Fruit fly (Drosophila melanogaster) whole organism, embryonic: ENCODE results near the gene PolG2.
A peak's percentile ranks its signal among the peaks of the same experiment; 100 is the strongest.

Source experiments
- Awh ChIP-seq: fragments of 200-800 bp; sonication (Bioruptor generic); IDR thresholded peaks from 2 replicates; pipeline ENCODE4, ENCODE4 v1.3.6; 2022; ENCODE audit warnings: missing biosample characterization, missing genetic modification characterization
- BEAF-32 ChIP-seq: fragments of 200-800 bp; sonication (Bioruptor generic); optimal IDR thresholded peaks from 3 replicates; lab custom pipeline; 2017; ENCODE audit warnings: missing biosample characterization, missing genetic modification characterization, mild to moderate bottlenecking, moderate library complexity, missing genetic modification reagents
- Bgb ChIP-seq: fragments of 200-800 bp; sonication (Bioruptor generic); IDR thresholded peaks from 2 replicates; pipeline ENCODE4 v1.3.6; 2022; ENCODE audit warnings: missing biosample characterization, missing genetic modification characterization; ENCODE audit not compliant: partially characterized antibody
- BtbVII ChIP-seq: fragments of 200-800 bp; sonication (Bioruptor generic); optimal IDR thresholded peaks from 3 replicates; lab custom pipeline; 2017; ENCODE audit warnings: missing biosample characterization, mild to moderate bottlenecking, missing genetic modification characterization
- CG11247 ChIP-seq: fragments of 200-800 bp; sonication (Bioruptor generic); IDR thresholded peaks from 2 replicates; pipeline ENCODE4 v1.3.6; 2022; ENCODE audit warnings: missing biosample characterization, missing genetic modification characterization
- CG13424 ChIP-seq: fragments of 200-800 bp; sonication (Bioruptor generic); optimal IDR thresholded peaks from 2 replicates; lab custom pipeline; 2019; ENCODE audit warnings: missing biosample characterization, mild to moderate bottlenecking, missing genetic modification characterization, moderate library complexity
- CG14860 ChIP-seq: fragments of 200-800 bp; sonication (Bioruptor generic); IDR thresholded peaks from 3 replicates; pipeline ENCODE4 v1.3.6; 2022; ENCODE audit warnings: missing biosample characterization, missing genetic modification characterization; ENCODE audit not compliant: partially characterized antibody
- CG15514 ChIP-seq: fragments of 200-800 bp; sonication (Bioruptor generic); optimal IDR thresholded peaks from 3 replicates; lab custom pipeline; 2017; ENCODE audit warnings: missing biosample characterization, missing genetic modification characterization, mild to moderate bottlenecking, moderate library complexity, missing genetic modification reagents
- CG17186 ChIP-seq: fragments of 200-800 bp; sonication (Bioruptor generic); optimal IDR thresholded peaks from 3 replicates; lab custom pipeline; 2017; ENCODE audit warnings: missing biosample characterization, missing genetic modification reagents, missing genetic modification characterization
- CG2199 ChIP-seq: fragments of 200-800 bp; sonication (Bioruptor generic); IDR thresholded peaks from 3 replicates; pipeline ENCODE4 v1.3.6; 2022; ENCODE audit warnings: missing biosample characterization, missing genetic modification characterization
- CG2889 ChIP-seq: fragments of 200-800 bp; sonication (Bioruptor generic); IDR thresholded peaks from 3 replicates; pipeline ENCODE4 v1.3.6; 2022; ENCODE audit warnings: missing biosample characterization, missing genetic modification characterization
- CG31224 ChIP-seq: fragments of 200-800 bp; sonication (Bioruptor generic); IDR thresholded peaks from 2 replicates; pipeline ENCODE4 v1.3.6; 2022; ENCODE audit warnings: missing biosample characterization, missing genetic modification characterization
- CG31388 ChIP-seq: fragments of 200-800 bp; sonication (Bioruptor generic); optimal IDR thresholded peaks from 2 replicates; lab custom pipeline; 2016; ENCODE audit warnings: missing biosample characterization, missing genetic modification characterization
- CG33213 ChIP-seq: fragments of 200-800 bp; sonication (Bioruptor generic); optimal IDR thresholded peaks from 3 replicates; lab custom pipeline; 2016; ENCODE audit warnings: missing biosample characterization, missing genetic modification characterization
- CoRest ChIP-seq: fragments of 200-800 bp; sonication (Bioruptor generic); optimal IDR thresholded peaks from 3 replicates; lab custom pipeline; 2018; ENCODE audit warnings: missing biosample characterization, mild to moderate bottlenecking, missing genetic modification characterization, moderate library complexity
- Deaf1 ChIP-seq: fragments of 200-800 bp; optimal IDR thresholded peaks from 3 replicates; lab custom pipeline; 2019; ENCODE audit warnings: missing biosample characterization, mild to moderate bottlenecking, missing genetic modification characterization, moderate library complexity
- Dfd ChIP-seq, 2 experiments: fragments of >200 bp; optimal IDR thresholded peaks; 2 replicates each; lab custom pipeline; 2017; ENCODE audit warnings: missing biosample characterization in 2 of 2, missing genetic modification characterization in 2 of 2
- Dref ChIP-seq: fragments of 200-800 bp; sonication (Bioruptor generic); IDR thresholded peaks from 2 replicates; pipeline ENCODE4 v1.3.6; 2022; ENCODE audit warnings: missing biosample characterization, missing genetic modification characterization
- Fer1 ChIP-seq: fragments of 200-800 bp; sonication (Bioruptor generic); optimal IDR thresholded peaks from 2 replicates; lab custom pipeline; 2017; ENCODE audit warnings: missing biosample characterization, mild to moderate bottlenecking, missing genetic modification characterization
- Hmr ChIP-seq: fragments of 200-800 bp; sonication (Bioruptor generic); optimal IDR thresholded peaks from 3 replicates; lab custom pipeline; 2017; ENCODE audit warnings: mild to moderate bottlenecking, missing biosample characterization, missing genetic modification reagents, missing genetic modification characterization
- Hmx ChIP-seq: fragments of 200-800 bp; sonication (Bioruptor generic); optimal IDR thresholded peaks from 2 replicates; lab custom pipeline; 2016; ENCODE audit warnings: missing biosample characterization, missing genetic modification characterization
- Hr39 ChIP-seq: fragments of >200 bp; optimal IDR thresholded peaks from 2 replicates; lab custom pipeline; 2017
- Lhr ChIP-seq: fragments of 200-800 bp; sonication (Bioruptor generic); optimal IDR thresholded peaks from 3 replicates; lab custom pipeline; 2017; ENCODE audit warnings: mild to moderate bottlenecking, missing biosample characterization, missing genetic modification reagents, missing genetic modification characterization
- Med ChIP-seq: fragments of 200-800 bp; sonication (Bioruptor generic); peaks from one replicate; lab custom pipeline; 2016; ENCODE audit warnings: missing biosample characterization, missing genetic modification characterization, mild to moderate bottlenecking, inconsistent platforms, moderate library complexity
- Optix ChIP-seq: fragments of 200-800 bp; sonication (Bioruptor generic); IDR thresholded peaks from 3 replicates; pipeline ENCODE4 v1.3.6; 2022; ENCODE audit warnings: missing biosample characterization, missing genetic modification characterization
- Scr ChIP-seq: fragments of 200-800 bp; sonication (Bioruptor generic); IDR thresholded peaks from 2 replicates; pipeline ENCODE4 v1.3.6; 2022; ENCODE audit warnings: missing biosample characterization, missing genetic modification characterization; ENCODE audit not compliant: partially characterized antibody
- Sry-δ ChIP-seq: fragments of 200-800 bp; sonication (Bioruptor generic); optimal IDR thresholded peaks from 2 replicates; lab custom pipeline; 2016; ENCODE audit warnings: missing biosample characterization, missing genetic modification characterization
- Ssrp ChIP-seq: fragments of 200-800 bp; sonication (Bioruptor generic); optimal IDR thresholded peaks from 2 replicates; lab custom pipeline; 2018; ENCODE audit warnings: missing biosample characterization, mild to moderate bottlenecking, missing genetic modification characterization, moderate library complexity
- Usf ChIP-seq: fragments of 200-800 bp; sonication (Bioruptor generic); optimal IDR thresholded peaks from 2 replicates; lab custom pipeline; 2017; ENCODE audit warnings: missing genotype, missing biosample characterization, missing genetic modification characterization
- YL-1 ChIP-seq: fragments of 200-800 bp; sonication (Bioruptor generic); optimal IDR thresholded peaks from 3 replicates; lab custom pipeline; 2017; ENCODE audit warnings: missing biosample characterization, mild to moderate bottlenecking, missing genetic modification characterization
- ara ChIP-seq: fragments of 200-800 bp; sonication (Bioruptor generic); IDR thresholded peaks from 2 replicates; pipeline ENCODE4 v1.3.6; 2022; ENCODE audit warnings: missing biosample characterization, missing genetic modification characterization
- ato ChIP-seq: fragments of 200-800 bp; sonication (Bioruptor generic); IDR thresholded peaks from 2 replicates; pipeline ENCODE4 v1.3.6; 2022; ENCODE audit warnings: missing biosample characterization, missing genetic modification characterization; ENCODE audit not compliant: partially characterized antibody
- cwo ChIP-seq: fragments of 200-800 bp; sonication (Bioruptor generic); optimal IDR thresholded peaks from 3 replicates; lab custom pipeline; 2017; ENCODE audit warnings: missing biosample characterization, missing genetic modification characterization, mild to moderate bottlenecking, moderate library complexity, missing genetic modification reagents
- exex ChIP-seq: fragments of 200-800 bp; sonication (Bioruptor generic); optimal IDR thresholded peaks from 4 replicates; lab custom pipeline; 2018; ENCODE audit warnings: missing biosample characterization, mild to moderate bottlenecking, missing genetic modification characterization, moderate library complexity
- fd64A ChIP-seq: fragments of 200-800 bp; sonication (Bioruptor generic); optimal IDR thresholded peaks from 3 replicates; lab custom pipeline; 2018; ENCODE audit warnings: missing biosample characterization, mild to moderate bottlenecking, missing genetic modification characterization
- gfzf ChIP-seq: fragments of 200-800 bp; sonication (Bioruptor generic); optimal IDR thresholded peaks from 2 replicates; lab custom pipeline; 2016; ENCODE audit warnings: missing biosample characterization, mild to moderate bottlenecking, missing genetic modification characterization, moderate library complexity
- grn ChIP-seq: fragments of 200-800 bp; sonication (Bioruptor generic); optimal IDR thresholded peaks from 3 replicates; lab custom pipeline; 2017; ENCODE audit warnings: missing biosample characterization, missing genetic modification characterization
- inv ChIP-seq: fragments of 200-800 bp; sonication (Bioruptor generic); IDR thresholded peaks from 2 replicates; pipeline ENCODE4 v1.3.6; 2022; ENCODE audit warnings: missing biosample characterization, missing genetic modification characterization; ENCODE audit not compliant: partially characterized antibody
- klu ChIP-seq: fragments of 200-800 bp; sonication (Bioruptor generic); IDR thresholded peaks from 2 replicates; pipeline ENCODE4 v1.3.6; 2022; ENCODE audit warnings: missing biosample characterization, missing genetic modification characterization
- nerfin-2 ChIP-seq: fragments of 200-800 bp; sonication (Bioruptor generic); IDR thresholded peaks from 2 replicates; pipeline ENCODE4 v1.3.6; 2022; ENCODE audit warnings: missing biosample characterization, missing genetic modification characterization; ENCODE audit not compliant: partially characterized antibody
- onecut ChIP-seq: fragments of 200-800 bp; sonication (Bioruptor generic); IDR thresholded peaks from 2 replicates; pipeline ENCODE4 v1.3.6; 2022; ENCODE audit warnings: missing biosample characterization, missing genetic modification characterization
- phol ChIP-seq: fragments of 200-800 bp; sonication (Bioruptor generic); optimal IDR thresholded peaks from 3 replicates; lab custom pipeline; 2018; ENCODE audit warnings: missing biosample characterization, mild to moderate bottlenecking, missing genetic modification characterization, moderate library complexity
- sens ChIP-seq: fragments of 200-800 bp; sonication (Bioruptor generic); peaks from one replicate; lab custom pipeline; 2016; ENCODE audit warnings: missing biosample characterization, missing genetic modification characterization
- sim ChIP-seq: fragments of 200-800 bp; sonication (Bioruptor generic); IDR thresholded peaks from 2 replicates; pipeline ENCODE4 v1.3.6; 2022; ENCODE audit warnings: missing biosample characterization, missing genetic modification characterization
- so ChIP-seq: fragments of 200-800 bp; sonication (Bioruptor generic); IDR thresholded peaks from 3 replicates; pipeline ENCODE4 v1.3.6; 2022; ENCODE audit warnings: missing biosample characterization, missing genetic modification characterization
- unc-4 ChIP-seq: fragments of 200-800 bp; sonication (Bioruptor generic); IDR thresholded peaks from 2 replicates; pipeline ENCODE4 v1.3.6; 2022; ENCODE audit warnings: missing biosample characterization, missing genetic modification characterization; ENCODE audit not compliant: partially characterized antibody

The PolG2 gene

dm6 chr2L:13811323-13811722 lies 21.6 kb downstream of the PolG2 start, which contains the start of the genes Adat1 and CG16865 (continued):
- TF ChIP-seq CG17186 (GFP tag; lab: Kevin White, UChicago) (peak; percentile 26), inv (GFP tag; lab: Robert Waterston, UW) (peak; percentile 12; the same call in 1 of the 2 replicates), gfzf (GFP tag; lab: Kevin White, UChicago) (peak; percentile 76), Deaf1 (tag; lab: Kevin White, UChicago) (no peak), nerfin-2 (GFP tag; lab: Robert Waterston, UW) (peak; percentile 25; the same call in 1 of the 2 replicates), Scr (GFP tag; lab: Robert Waterston, UW) (peak; percentile 61), CG15514 (GFP tag; lab: Kevin White, UChicago) (peak; percentile 58), CG33213 (GFP tag; lab: Kevin White, UChicago) (peak; percentile 14), CG14860 (GFP tag; lab: Robert Waterston, UW) (peak; percentile 56; the same call in 2 of the 3 replicates), YL-1 (GFP tag; lab: Kevin White, UChicago) (peak; percentile 55), onecut (GFP tag; lab: Robert Waterston, UW) (peak; percentile 87), CG11247 (GFP tag; lab: Robert Waterston, UW) (no peak), Dref (GFP tag; lab: Robert Waterston, UW) (peak; percentile 80), CoRest (tag; lab: Kevin White, UChicago) (no peak), Sry-δ (GFP tag; lab: Kevin White, UChicago) (peak; percentile 43), ato (peak; percentile 61; the same call in 1 of the 2 replicates), klu (no peak), CG2199 (GFP tag; lab: Robert Waterston, UW) (no peak), Hr39 (lab: Kevin White, UChicago) (no peak), Lhr (GFP tag; lab: Kevin White, UChicago) (peak; percentile 14), Fer1 (GFP tag; lab: Kevin White, UChicago) (peak; percentile 21), Bgb (GFP tag; lab: Robert Waterston, UW) (peak; percentile 58), BEAF-32 (peak; percentile 53), unc-4 (GFP tag; lab: Robert Waterston, UW) (peak; percentile 62)

- TF ChIP-seq sens (GFP tag; lab: Kevin White, UChicago) (peak; percentile 62), cwo (GFP tag; lab: Kevin White, UChicago) (peak; percentile 2), Ssrp (tag; lab: Kevin White, UChicago) (no peak)
These were observed 24.9 kb downstream of the PolG2 start for dm6 chr2L:13807959-13808358.

dm6 chr2L:13807097-13807496 lies 25.8 kb downstream of the PolG2 start:
- TF ChIP-seq ara (GFP tag; lab: Robert Waterston, UW) (no peak), sens (GFP tag; lab: Kevin White, UChicago) (peak; percentile 60), Med (GFP tag; lab: Kevin White, UChicago) (peak; percentile 36)

dm6 chr2L:13805170-13805569 lies 27.7 kb downstream of the PolG2 start:
- TF ChIP-seq Hmr (GFP tag; lab: Kevin White, UChicago) (no peak), CG13424 (tag; lab: Kevin White, UChicago) (no peak), Awh (GFP tag; lab: Robert Waterston, UW) (no peak), Usf (no peak), CG2889 (GFP tag; lab: Robert Waterston, UW) (no peak), fd64A (GFP tag; lab: Kevin White, UChicago) (no peak), CG31224 (GFP tag; lab: Robert Waterston, UW) (no peak), sim (GFP tag; lab: Robert Waterston, UW) (no peak), grn (peak; percentile 25), so (GFP tag; lab: Robert Waterston, UW) (no peak), exex (tag; lab: Kevin White, UChicago) (peak; percentile 25), Dfd (GFP tag; optimal IDR thresholded peaks at IDR 0.05; lab: Kevin White, UChicago) (no peak), cwo (GFP tag; lab: Kevin White, UChicago) (peak; percentile 3), BtbVII (no peak), Hmx (GFP tag; lab: Kevin White, UChicago) (no peak), phol (no peak), CG31388 (no peak), Optix (GFP tag; lab: Robert Waterston, UW) (no peak)
